Worm (Caenorhabditis elegans): Measurements from ENCODE around the gene K01A6.8.
A peak's percentile ranks its signal among the peaks of the same experiment; 100 is the strongest.

The K01A6.8 gene

DNA sequence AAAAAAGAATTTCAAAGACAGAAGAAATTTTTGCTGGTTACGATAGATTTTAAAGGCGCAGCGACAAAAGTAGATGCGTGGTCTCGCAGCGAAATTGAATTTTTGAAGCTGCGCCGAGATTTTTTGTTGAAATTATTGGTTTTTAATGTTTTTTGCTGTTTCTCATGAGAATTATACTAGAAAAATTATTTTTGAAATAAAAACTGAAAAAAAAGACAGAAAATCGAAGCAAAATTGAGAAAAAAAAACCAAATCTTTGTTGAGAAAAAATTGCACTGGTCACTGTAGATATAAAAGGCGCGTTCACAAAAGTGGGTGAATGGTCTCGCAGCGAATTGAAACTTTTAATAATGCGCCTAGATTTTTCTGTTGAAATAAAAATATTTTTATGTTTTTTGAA, 41.5 kb downstream of the K01A6.8 start (continued):
- TF ChIP-seq lin-26 (GFP tag; IDR thresholded peaks at IDR 0.05) (no peak), atf-7 (tag; optimal IDR thresholded peaks at IDR 0.05) (no peak), dox-1 (GFP tag; IDR thresholded peaks at IDR 0.05) (no peak; the same call in 1 of the 2 replicates), ccch-3 (GFP tag; optimal IDR thresholded peaks at IDR 0.05) (no peak), F57A8.1 (GFP tag; optimal IDR thresholded peaks at IDR 0.05) (no peak), attf-3 (GFP tag; conservative IDR thresholded peaks at IDR 0.05) (no peak), lir-1 (GFP tag; conservative IDR thresholded peaks at IDR 0.05) (no peak), egrh-3 (GFP tag; IDR thresholded peaks at IDR 0.05) (no peak)

DNA sequence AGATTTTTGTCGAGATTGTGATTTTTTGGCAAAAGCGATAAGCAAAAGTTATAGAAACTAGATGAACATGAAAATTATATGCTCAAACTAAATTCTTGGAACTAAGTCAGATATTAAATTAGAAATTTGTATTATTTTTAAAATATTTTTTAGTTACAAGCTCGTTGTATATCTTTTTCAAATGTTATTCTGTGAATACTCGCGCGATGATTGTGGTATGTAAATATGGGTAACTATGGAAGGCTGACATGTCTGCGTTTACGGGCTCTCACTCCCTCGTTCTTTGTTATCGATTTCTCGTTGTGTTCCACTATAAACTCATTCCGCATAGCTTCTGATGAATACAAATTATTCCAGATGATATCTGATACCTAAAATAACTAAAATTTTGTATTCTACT, 43.0 kb downstream of the K01A6.8 start, which contains the start of gene ZK792.7:
TSS of gene ZK792.7 (plus strand) at position 301 of the 400 bp plus-strand sequence.
- TF ChIP-seq ets-4 (GFP tag; optimal IDR thresholded peaks at IDR 0.05) (no peak), rpc-1 (optimal IDR thresholded peaks at IDR 0.05) (no peak), rpc-1 (tag; optimal IDR thresholded peaks at IDR 0.05) (no peak), T07F8.4 (tag; optimal IDR thresholded peaks at IDR 0.05) (no peak), F55B11.4 (tag; optimal IDR thresholded peaks at IDR 0.05; ENCODE audit: borderline replicate concordance, insufficient read depth) (no peak), sptf-2 (GFP tag; optimal IDR thresholded peaks at IDR 0.05) (no peak)

DNA sequence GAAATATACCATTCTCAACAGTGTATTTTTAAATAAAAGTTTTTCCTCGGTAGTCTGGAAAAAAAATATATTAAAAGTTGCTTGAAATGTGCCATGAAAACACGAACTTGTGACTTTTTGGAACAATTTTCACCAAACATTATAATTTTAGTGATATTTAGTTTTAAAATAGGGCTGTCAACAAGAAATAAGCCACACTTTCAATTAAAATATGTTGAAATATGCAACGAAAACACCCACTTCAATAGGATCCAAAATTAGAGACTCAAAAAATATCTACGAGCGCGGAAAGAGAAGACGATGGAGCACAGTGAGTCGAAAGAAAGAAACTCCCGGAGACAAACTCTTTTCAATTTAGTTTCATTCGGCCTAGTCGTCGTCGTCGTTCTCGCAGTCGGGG, 43.7 kb downstream of the K01A6.8 start, which contains the start of gene ZK792.12:
TSS of gene ZK792.12 (plus strand) at position 301 of the 400 bp plus-strand sequence.
- TF ChIP-seq let-526 (GFP tag; IDR thresholded peaks at IDR 0.05) (no peak), T26A5.8 (tag; optimal IDR thresholded peaks at IDR 0.05) (no peak), ceh-58 (GFP tag; IDR thresholded peaks at IDR 0.05) (no peak), F23B12.7 (tag; optimal IDR thresholded peaks at IDR 0.05; ENCODE audit: insufficient read depth) (no peak), ets-4 (GFP tag; optimal IDR thresholded peaks at IDR 0.05) (no peak), ztf-26 (tag; optimal IDR thresholded peaks at IDR 0.05) (no peak), nfyb-1 (GFP tag; IDR thresholded peaks at IDR 0.05) (no peak), ztf-25 (GFP tag; IDR thresholded peaks at IDR 0.05) (no peak), hrde-1 (tag; optimal IDR thresholded peaks at IDR 0.05; ENCODE audit: borderline replicate concordance) (no peak), Y67H2A.10 (GFP tag; conservative IDR thresholded peaks at IDR 0.05) (no peak), fkh-3 (tag; optimal IDR thresholded peaks at IDR 0.05) (no peak), unc-62 (GFP tag; optimal IDR thresholded peaks at IDR 0.05) (no peak), ceh-79 (tag; optimal IDR thresholded peaks at IDR 0.05) (no peak)

DNA sequence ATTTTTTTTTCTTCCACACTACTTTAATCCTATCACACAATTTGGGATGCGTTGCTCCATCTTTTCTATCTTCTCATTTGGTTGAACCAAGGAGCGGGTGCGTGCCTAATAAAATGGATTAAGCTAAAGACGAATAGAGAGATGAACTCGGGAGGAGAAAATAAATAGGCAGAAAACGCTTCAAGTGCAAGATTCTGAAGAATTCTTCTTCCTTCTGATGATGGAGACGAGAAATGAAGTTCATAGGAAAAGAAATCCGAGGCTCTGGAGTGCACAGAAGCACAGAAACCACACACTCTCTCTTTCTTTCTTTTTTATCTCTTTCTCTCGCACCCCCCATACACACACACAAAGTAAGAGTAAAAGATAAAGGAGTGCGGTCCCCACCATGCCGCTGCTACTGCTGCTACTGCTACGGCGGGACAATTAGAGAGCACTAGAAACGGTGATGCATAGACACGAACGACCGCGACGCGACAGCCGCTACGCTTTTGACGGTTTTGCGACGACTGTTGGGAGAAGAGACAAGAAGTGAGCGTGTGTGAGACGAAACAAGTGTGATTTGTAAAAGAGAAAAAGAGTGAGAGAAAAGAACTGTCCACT, 45.0 kb downstream of the K01A6.8 start:
- TF ChIP-seq hrde-1 (tag; optimal IDR thresholded peaks at IDR 0.05; ENCODE audit: borderline replicate concordance), result no peak
- peak; percentile 53; the same call in 1 of the 2 replicates for TF ChIP-seq lin-26 (GFP tag; IDR thresholded peaks at IDR 0.05)
- TF ChIP-seq die-1 (tag; optimal IDR thresholded peaks at IDR 0.05), result no peak
- TF ChIP-seq ztf-28 (GFP tag; IDR thresholded peaks at IDR 0.05), result no peak
- no peak for TF ChIP-seq ceh-79 (tag; optimal IDR thresholded peaks at IDR 0.05)
- no peak for TF ChIP-seq snpc-3.4 (tag; optimal IDR thresholded peaks at IDR 0.05)
- TF ChIP-seq Y95B8A.8 (GFP tag; IDR thresholded peaks at IDR 0.05), result no peak
- TF ChIP-seq ztf-26 (tag; optimal IDR thresholded peaks at IDR 0.05), result peak; percentile 55
- no peak for TF ChIP-seq bed-2 (GFP tag; IDR thresholded peaks at IDR 0.05)
- TF ChIP-seq F33H1.4 (GFP tag; IDR thresholded peaks at IDR 0.05), result no peak
- no peak for TF ChIP-seq B0261.1 (tag; optimal IDR thresholded peaks at IDR 0.05)
- no peak for TF ChIP-seq tlf-1 (GFP tag; optimal IDR thresholded peaks at IDR 0.05)
- no peak for TF ChIP-seq hmg-20 (GFP tag; IDR thresholded peaks at IDR 0.05)
- peak; percentile 66 for TF ChIP-seq mcd-1 (GFP tag; IDR thresholded peaks at IDR 0.05)
- no peak for TF ChIP-seq F52B5.7 (tag; optimal IDR thresholded peaks at IDR 0.05)
- peak; percentile 28 for TF ChIP-seq repo-1 (tag; optimal IDR thresholded peaks at IDR 0.05)
- peak; percentile 42; the same call in 1 of the 2 replicates for TF ChIP-seq pbrm-1 (GFP tag; IDR thresholded peaks at IDR 0.05)
- no peak for TF ChIP-seq C06A6.2 (GFP tag; conservative IDR thresholded peaks at IDR 0.05)
- no peak for TF ChIP-seq unc-62 (GFP tag; optimal IDR thresholded peaks at IDR 0.05)
- TF ChIP-seq nhr-80 (tag; optimal IDR thresholded peaks at IDR 0.05), result peak; percentile 98
- TF ChIP-seq fkh-3 (tag; optimal IDR thresholded peaks at IDR 0.05), result no peak
- no peak for TF ChIP-seq Y53F4B.3 (GFP tag; IDR thresholded peaks at IDR 0.05)
- no peak for TF ChIP-seq F37B4.10 (GFP tag; IDR thresholded peaks at IDR 0.05)
- TF ChIP-seq ceh-27 (GFP tag; optimal IDR thresholded peaks at IDR 0.05), result peak; percentile 32
